Fruit fly (Drosophila melanogaster) whole organism, prepupa: ENCODE results near the gene Est-P.

Experiments used
- Blimp-1 ChIP-seq: fragments of 200-800 bp; sonication (Bioruptor generic); optimal IDR thresholded peaks from 3 replicates; lab custom pipeline; 2017; ENCODE audit warnings: missing biosample characterization, missing genetic modification characterization, mild to moderate bottlenecking, moderate library complexity, missing genetic modification reagents
- CG15336 ChIP-seq: fragments of 200-800 bp; sonication (Bioruptor generic); IDR thresholded peaks from 2 replicates; pipeline ENCODE4 v1.3.6; 2022; ENCODE audit warnings: missing biosample characterization, missing genetic modification characterization
- CG6276 ChIP-seq: fragments of 200-800 bp; sonication (Bioruptor generic); optimal IDR thresholded peaks from 2 replicates; lab custom pipeline; 2017; ENCODE audit warnings: missing biosample characterization, mild to moderate bottlenecking, missing genetic modification characterization
- CG6854 ChIP-seq: fragments of 200-800 bp; sonication (Bioruptor generic); optimal IDR thresholded peaks from 2 replicates; lab custom pipeline; 2017; ENCODE audit warnings: missing biosample characterization, mild to moderate bottlenecking, missing genetic modification characterization
- Ets96B ChIP-seq: fragments of 200-800 bp; optimal IDR thresholded peaks from 2 replicates; lab custom pipeline; 2019; ENCODE audit warnings: missing biosample characterization, mild to moderate bottlenecking, missing genetic modification characterization, moderate library complexity
- Gug ChIP-seq: fragments of 200-800 bp; sonication (Bioruptor generic); IDR thresholded peaks from 2 replicates; pipeline ENCODE4 v1.3.6; 2022; ENCODE audit warnings: missing biosample characterization, missing genetic modification characterization
- Hr39 ChIP-seq: fragments of 200-800 bp; sonication (Bioruptor generic); optimal IDR thresholded peaks from 2 replicates; lab custom pipeline; 2016; ENCODE audit warnings: missing biosample characterization, missing genetic modification characterization
- OdsH ChIP-seq: fragments of 200-800 bp; sonication (Bioruptor generic); optimal IDR thresholded peaks from 3 replicates; lab custom pipeline; 2016; ENCODE audit warnings: missing biosample characterization, missing genetic modification characterization
- Smox ChIP-seq: fragments of 200-800 bp; sonication (Bioruptor generic); optimal IDR thresholded peaks from 3 replicates; lab custom pipeline; 2016; ENCODE audit warnings: missing biosample characterization, missing genetic modification characterization
- Sox15 ChIP-seq: fragments of 200-800 bp; sonication (Bioruptor generic); optimal IDR thresholded peaks from 3 replicates; lab custom pipeline; 2016; ENCODE audit warnings: missing biosample characterization, missing genetic modification characterization
- dsx ChIP-seq: fragments of 200-800 bp; optimal IDR thresholded peaks from 3 replicates; lab custom pipeline; 2019; ENCODE audit warnings: missing biosample characterization, mild to moderate bottlenecking, missing genetic modification characterization, moderate library complexity; ENCODE audit not compliant: poor library complexity, severe bottlenecking
- topi ChIP-seq: fragments of 200-800 bp; sonication (Bioruptor generic); optimal IDR thresholded peaks from 3 replicates; lab custom pipeline; 2016; ENCODE audit warnings: missing biosample characterization, missing genetic modification characterization

- no peak for TF ChIP-seq CG6276 (GFP tag; lab: Kevin White, UChicago)
- TF ChIP-seq Sox15 = no peak
- TF ChIP-seq CG15336 (GFP tag; lab: Robert Waterston, UW) = no peak
- no peak for TF ChIP-seq Hr39
- TF ChIP-seq Gug = no peak
- no peak for TF ChIP-seq Ets96B (tag; lab: Kevin White, UChicago)
- no peak for TF ChIP-seq topi (GFP tag; lab: Kevin White, UChicago)
- no peak for TF ChIP-seq dsx (GFP tag; lab: Kevin White, UChicago)
- no peak for TF ChIP-seq Blimp-1 (GFP tag; lab: Kevin White, UChicago)
- TF ChIP-seq OdsH = no peak
- no peak for TF ChIP-seq Smox (GFP tag; lab: Kevin White, UChicago)
- no peak for TF ChIP-seq CG6854
Measured at dm6 chr3L:12177301-12177700, 13.2 kb upstream of the Est-P start, which contains the start of gene CAH2.
